Worm (Caenorhabditis elegans): ENCODE measurements around the gene srz-67.

ce11 chrII:3245836-3246235 lies 8.9 kb upstream of the srz-67 start, which contains the start of gene C17F4.7:
- TF ChIP-seq tbx-7 (tag; optimal IDR thresholded peaks at IDR 0.05): no peak
- TF ChIP-seq fkh-6 (tag; optimal IDR thresholded peaks at IDR 0.05): no peak
- no peak for TF ChIP-seq C38D4.7 (GFP tag; optimal IDR thresholded peaks at IDR 0.05)
- no peak for TF ChIP-seq madf-2 (tag; optimal IDR thresholded peaks at IDR 0.05)
- no peak for TF ChIP-seq C08G9.2 (tag; optimal IDR thresholded peaks at IDR 0.05)
- TF ChIP-seq lin-11 (tag; optimal IDR thresholded peaks at IDR 0.05): no peak
- no peak for TF ChIP-seq nhr-11 (tag; optimal IDR thresholded peaks at IDR 0.05)
